Fruit fly (Drosophila melanogaster) whole organism: ENCODE measurements around the gene Hf.

Experiments
- Dll ChIP-seq: fragments of >200 bp; optimal IDR thresholded peaks from 2 replicates; lab custom pipeline; 2017
- pan ChIP-seq: fragments of >200 bp; optimal IDR thresholded peaks from 2 replicates; lab custom pipeline; 2017
- usp ChIP-seq: fragments of >200 bp; optimal IDR thresholded peaks from 2 replicates; lab custom pipeline; 2017; ENCODE audit warnings: missing biosample characterization, missing genetic modification characterization, mixed read lengths

DNA sequence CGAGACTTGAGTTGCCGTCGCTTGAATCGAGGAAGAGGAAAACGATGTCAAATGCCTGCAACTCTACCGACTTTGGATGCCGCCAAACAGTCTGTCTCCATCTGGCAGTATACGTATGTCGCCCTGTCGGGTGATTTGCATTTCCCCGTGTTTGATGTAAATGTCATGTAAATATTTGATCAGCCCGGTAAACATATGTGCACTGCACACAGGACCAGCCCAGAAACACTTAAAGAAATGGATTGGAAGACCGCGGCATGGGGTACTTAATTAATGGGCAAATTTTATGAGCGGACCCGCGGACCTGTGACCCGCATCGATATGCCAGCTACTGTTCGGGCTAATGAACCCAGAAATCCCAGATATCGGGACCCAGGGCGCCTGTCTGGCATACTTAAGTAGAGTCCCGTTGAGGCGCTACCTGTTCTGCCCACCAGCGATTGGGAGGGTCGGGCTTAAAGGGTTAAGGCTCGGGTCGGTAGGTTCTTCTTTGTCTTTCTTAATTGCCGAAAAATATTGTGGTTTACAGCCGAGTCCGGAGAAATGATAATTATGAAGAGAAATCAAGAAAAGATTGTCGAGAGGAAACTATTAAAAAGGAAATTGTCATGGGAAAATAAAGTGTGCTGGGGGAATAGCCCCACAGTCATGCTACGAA, 29.6 kb downstream of the Hf start:
- TF ChIP-seq usp (no peak), pan (no peak), Dll (no peak)
